Worm (Caenorhabditis elegans) whole organism, late embryonic: ENCODE data around the gene F19C6.3.

Experiments used
- C08G9.2 ChIP-seq: sonication (generic microtip); optimal IDR thresholded peaks from 2 replicates; lab custom pipeline; 2016; ENCODE audit warnings: mild to moderate bottlenecking, missing genetic modification characterization, moderate library complexity, missing compliant biosample characterization
- F13H6.1 ChIP-seq: sonication (generic microtip); optimal IDR thresholded peaks from 2 replicates; lab custom pipeline; 2016; ENCODE audit warnings: missing genetic modification characterization, missing compliant biosample characterization
- K02D7.2 ChIP-seq: sonication (generic microtip); optimal IDR thresholded peaks from 2 replicates; lab custom pipeline; 2017; ENCODE audit warnings: mild to moderate bottlenecking, missing genetic modification characterization, missing compliant biosample characterization
- ceh-14 ChIP-seq: sonication (generic microtip); optimal IDR thresholded peaks from 2 replicates; lab custom pipeline; 2016; ENCODE audit warnings: missing genotype, missing genetic modification characterization, missing compliant biosample characterization
- ceh-18 ChIP-seq: sonication (generic microtip); optimal IDR thresholded peaks from 2 replicates; lab custom pipeline; 2016; ENCODE audit warnings: missing genetic modification characterization, missing compliant biosample characterization
- ceh-19 ChIP-seq: fragments of 200-800 bp; sonication (Bioruptor generic); optimal IDR thresholded peaks from 2 replicates; lab custom pipeline; 2018; ENCODE audit warnings: mild to moderate bottlenecking, missing genetic modification characterization, missing compliant biosample characterization
- ceh-2 ChIP-seq: sonication (generic microtip); optimal IDR thresholded peaks from 2 replicates; lab custom pipeline; 2016; ENCODE audit warnings: missing genotype, missing genetic modification characterization, missing compliant biosample characterization
- ceh-24 ChIP-seq: sonication (generic microtip); optimal IDR thresholded peaks from 2 replicates; lab custom pipeline; 2016; ENCODE audit warnings: mild to moderate bottlenecking, missing genetic modification characterization, missing compliant biosample characterization
- ceh-30 ChIP-seq: fragments of 150-350 bp; optimal IDR thresholded peaks from 2 replicates; lab custom pipeline; 2014; ENCODE audit warnings: missing biosample characterization, missing genetic modification characterization
- ceh-31 ChIP-seq: sonication (generic microtip); optimal IDR thresholded peaks from 2 replicates; lab custom pipeline; 2016; ENCODE audit warnings: missing genetic modification characterization, missing compliant biosample characterization
- ceh-34 ChIP-seq: sonication (generic microtip); optimal IDR thresholded peaks from 2 replicates; lab custom pipeline; 2016; ENCODE audit warnings: mild to moderate bottlenecking, missing genetic modification characterization, missing compliant biosample characterization
- ceh-48 ChIP-seq: sonication (generic microtip); optimal IDR thresholded peaks from 2 replicates; lab custom pipeline; 2016; ENCODE audit warnings: missing genetic modification characterization, inconsistent platforms, missing compliant biosample characterization
- ceh-9 ChIP-seq: sonication (generic microtip); optimal IDR thresholded peaks from 2 replicates; lab custom pipeline; 2016; ENCODE audit warnings: mild to moderate bottlenecking, missing genetic modification characterization, inconsistent platforms, missing compliant biosample characterization
- che-1 ChIP-seq: sonication (generic microtip); optimal IDR thresholded peaks from 2 replicates; lab custom pipeline; 2016; ENCODE audit warnings: mild to moderate bottlenecking, missing genetic modification characterization, missing compliant biosample characterization
- dmd-4 ChIP-seq: sonication (generic microtip); optimal IDR thresholded peaks from 2 replicates; lab custom pipeline; 2016; ENCODE audit warnings: borderline replicate concordance, missing genetic modification characterization, missing compliant biosample characterization
- elt-2 ChIP-seq: sonication (generic microtip); optimal IDR thresholded peaks from 2 replicates; lab custom pipeline; 2016; ENCODE audit warnings: missing genetic modification reagents, missing genetic modification characterization, missing compliant biosample characterization
- ets-4 ChIP-seq: sonication (generic microtip); optimal IDR thresholded peaks from 2 replicates; lab custom pipeline; 2016; ENCODE audit warnings: missing genetic modification characterization, missing compliant biosample characterization
- eyg-1 ChIP-seq: sonication (generic microtip); optimal IDR thresholded peaks from 2 replicates; lab custom pipeline; 2016; ENCODE audit warnings: missing genotype, missing genetic modification characterization, missing compliant biosample characterization
- fax-1 ChIP-seq: sonication (generic microtip); optimal IDR thresholded peaks from 2 replicates; lab custom pipeline; 2016; ENCODE audit warnings: missing genotype, missing genetic modification characterization, missing compliant biosample characterization
- fkh-10 ChIP-seq: fragments of 150-350 bp; optimal IDR thresholded peaks from 2 replicates; lab custom pipeline; 2014; ENCODE audit warnings: missing biosample characterization, missing genetic modification reagents, missing genetic modification characterization
- gmeb-2 ChIP-seq: sonication (generic microtip); optimal IDR thresholded peaks from 2 replicates; lab custom pipeline; 2016; ENCODE audit warnings: missing genetic modification characterization, inconsistent platforms, missing compliant biosample characterization
- hlh-15 ChIP-seq: sonication (generic microtip); optimal IDR thresholded peaks from 2 replicates; lab custom pipeline; 2016; ENCODE audit warnings: missing genetic modification characterization, missing compliant biosample characterization
- hlh-30 ChIP-seq: sonication (generic microtip); optimal IDR thresholded peaks from 2 replicates; lab custom pipeline; 2017; ENCODE audit warnings: antibody characterized with exemption, missing genetic modification characterization, missing compliant biosample characterization; ENCODE audit not compliant: insufficient read depth
- hlh-8 ChIP-seq: sonication (generic microtip); optimal IDR thresholded peaks from 2 replicates; lab custom pipeline; 2016; ENCODE audit warnings: missing genotype, missing genetic modification characterization, missing compliant biosample characterization
- lim-6 ChIP-seq: sonication (generic microtip); optimal IDR thresholded peaks from 2 replicates; lab custom pipeline; 2016; ENCODE audit warnings: missing genetic modification characterization, missing compliant biosample characterization
- madf-2 ChIP-seq: sonication (generic microtip); optimal IDR thresholded peaks from 2 replicates; lab custom pipeline; 2017; ENCODE audit warnings: missing genetic modification characterization, missing compliant biosample characterization
- mec-3 ChIP-seq: sonication (generic microtip); optimal IDR thresholded peaks from 2 replicates; lab custom pipeline; 2016; ENCODE audit warnings: borderline replicate concordance, missing genetic modification characterization, missing compliant biosample characterization
- nfya-1 ChIP-seq: sonication (generic microtip); optimal IDR thresholded peaks from 2 replicates; lab custom pipeline; 2017; ENCODE audit warnings: missing genetic modification characterization, mild to moderate bottlenecking, missing compliant biosample characterization, antibody characterized with exemption, moderate library complexity
- nhr-11 ChIP-seq: fragments of 150-350 bp; optimal IDR thresholded peaks from 2 replicates; lab custom pipeline; 2014; ENCODE audit warnings: missing biosample characterization, missing genetic modification characterization
- nhr-232 ChIP-seq: sonication (generic microtip); optimal IDR thresholded peaks from 2 replicates; lab custom pipeline; 2016; ENCODE audit warnings: missing genetic modification characterization, missing compliant biosample characterization
- pax-1 ChIP-seq: fragments of 150-350 bp; optimal IDR thresholded peaks from 2 replicates; lab custom pipeline; 2014; ENCODE audit warnings: missing biosample characterization, missing genetic modification characterization
- pha-2 ChIP-seq: sonication (generic microtip); optimal IDR thresholded peaks from 2 replicates; lab custom pipeline; 2017; ENCODE audit warnings: mild to moderate bottlenecking, missing genetic modification characterization, missing compliant biosample characterization
- pha-4 ChIP-seq: fragments of 150-350 bp; optimal IDR thresholded peaks from 2 replicates; lab custom pipeline; 2018; ENCODE audit warnings: missing biosample characterization, missing genetic modification reagents, missing genetic modification characterization
- ref-2 ChIP-seq: sonication (generic microtip); optimal IDR thresholded peaks from 2 replicates; lab custom pipeline; 2016; ENCODE audit warnings: missing genetic modification characterization, missing compliant biosample characterization
- rnt-1 ChIP-seq: sonication (generic microtip); optimal IDR thresholded peaks from 2 replicates; lab custom pipeline; 2016; ENCODE audit warnings: missing genetic modification characterization, missing compliant biosample characterization
- sdc-2 ChIP-seq: sonication (generic microtip); optimal IDR thresholded peaks from 2 replicates; lab custom pipeline; 2016; ENCODE audit warnings: missing genotype, missing genetic modification characterization, missing compliant biosample characterization
- tbx-2 ChIP-seq: sonication (generic microtip); optimal IDR thresholded peaks from 2 replicates; lab custom pipeline; 2016; ENCODE audit warnings: missing genetic modification characterization, missing compliant biosample characterization
- tbx-7 ChIP-seq: sonication (generic microtip); optimal IDR thresholded peaks from 2 replicates; lab custom pipeline; 2016; ENCODE audit warnings: missing genotype, missing genetic modification characterization, missing compliant biosample characterization
- ttx-3 ChIP-seq: sonication (generic microtip); optimal IDR thresholded peaks from 2 replicates; lab custom pipeline; 2016; ENCODE audit warnings: missing genetic modification reagents, missing genetic modification characterization, missing compliant biosample characterization
- unc-42 ChIP-seq: sonication (generic microtip); optimal IDR thresholded peaks from 2 replicates; lab custom pipeline; 2016; ENCODE audit warnings: missing genotype, missing genetic modification characterization, missing compliant biosample characterization
- unc-55 ChIP-seq: sonication (generic microtip); optimal IDR thresholded peaks from 2 replicates; lab custom pipeline; 2017; ENCODE audit warnings: missing biosample characterization, missing genetic modification reagents, missing genetic modification characterization
- zip-5 ChIP-seq: sonication (generic microtip); optimal IDR thresholded peaks from 2 replicates; lab custom pipeline; 2016; ENCODE audit warnings: missing genetic modification characterization, missing compliant biosample characterization
- ztf-16 ChIP-seq: sonication (generic microtip); optimal IDR thresholded peaks from 2 replicates; lab custom pipeline; 2017; ENCODE audit warnings: missing genetic modification characterization, missing compliant biosample characterization

Gene F19C6.3

DNA sequence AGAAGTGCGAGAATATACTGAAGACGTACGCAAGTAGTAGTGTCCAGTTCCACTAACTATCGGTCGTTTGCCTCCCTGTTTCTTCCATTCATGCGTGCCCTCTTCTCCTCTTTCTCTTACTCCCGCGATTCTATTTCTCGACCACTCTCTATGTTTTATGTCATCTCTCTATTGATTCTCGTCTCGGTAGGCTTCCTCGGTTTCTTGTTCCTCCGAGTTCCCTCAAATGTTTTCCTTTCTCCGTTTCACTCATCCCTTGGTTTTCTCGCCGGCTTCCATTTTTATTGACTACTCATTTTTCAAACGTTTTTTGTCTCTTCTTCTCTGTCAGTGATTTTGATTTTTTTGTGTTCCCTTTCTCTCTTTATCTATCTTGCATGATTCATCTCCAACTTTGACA is 17.8 kb upstream of the F19C6.3 start:
- TF ChIP-seq F13H6.1 (peak; percentile 0), pax-1 (peak; percentile 91), ref-2 (peak; percentile 33), tbx-2 (tag; lab: Kevin White, UChicago) (peak; percentile 10), zip-5 (tag; lab: Kevin White, UChicago) (no peak), ceh-14 (tag; lab: Kevin White, UChicago) (no peak), madf-2 (peak; percentile 4), unc-42 (tag; lab: Kevin White, UChicago) (peak; percentile 61), sdc-2 (tag; lab: Kevin White, UChicago) (no peak), ceh-34 (peak; percentile 64), rnt-1 (tag; lab: Kevin White, UChicago) (no peak), unc-55 (GFP tag; lab: Kevin White, UChicago) (peak; percentile 10), fax-1 (tag; lab: Kevin White, UChicago) (no peak), lim-6 (no peak), ceh-48 (peak; percentile 60), ceh-30 (tag; lab: Kevin White, UChicago) (no peak), nfya-1 (tag; lab: Kevin White, UChicago) (peak; percentile 5), ceh-18 (tag; lab: Kevin White, UChicago) (peak; percentile 65), ceh-31 (tag; lab: Kevin White, UChicago) (peak; percentile 46)

DNA sequence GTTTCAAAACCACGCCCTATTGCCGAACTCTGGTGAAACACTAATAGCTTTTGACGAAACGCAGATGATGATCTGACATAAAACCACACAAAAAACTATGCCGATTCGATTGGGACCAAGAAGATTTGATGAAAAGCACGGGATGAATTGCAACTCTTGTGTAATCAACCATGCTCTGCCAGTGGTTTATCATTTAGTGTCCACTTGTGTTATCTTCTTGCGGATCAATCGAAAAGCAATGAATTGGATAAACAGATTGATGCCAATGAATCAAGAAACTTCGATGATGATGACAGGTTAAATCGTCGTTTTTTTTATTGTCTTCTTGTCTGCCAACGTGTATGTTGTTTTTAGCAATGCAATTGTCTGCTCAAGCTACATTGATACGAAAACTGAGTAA is 13.5 kb upstream of the F19C6.3 start, which contains the start of gene F42G10.1:
Gene F42G10.1, minus strand, starts transcription at position 151 of the 400 bp plus-strand sequence.
- TF ChIP-seq ceh-30 (tag; lab: Kevin White, UChicago) (no peak), fkh-10 (no peak), pha-2 (tag; lab: Kevin White, UChicago) (no peak), ceh-24 (tag; lab: Kevin White, UChicago) (no peak), nhr-232 (no peak), mec-3 (tag; lab: Kevin White, UChicago) (no peak), elt-2 (no peak), hlh-30 (tag; lab: Kevin White, UChicago) (no peak), gmeb-2 (tag; lab: Kevin White, UChicago) (no peak), ceh-2 (tag; lab: Kevin White, UChicago) (no peak), che-1 (tag; lab: Kevin White, UChicago) (no peak)

DNA sequence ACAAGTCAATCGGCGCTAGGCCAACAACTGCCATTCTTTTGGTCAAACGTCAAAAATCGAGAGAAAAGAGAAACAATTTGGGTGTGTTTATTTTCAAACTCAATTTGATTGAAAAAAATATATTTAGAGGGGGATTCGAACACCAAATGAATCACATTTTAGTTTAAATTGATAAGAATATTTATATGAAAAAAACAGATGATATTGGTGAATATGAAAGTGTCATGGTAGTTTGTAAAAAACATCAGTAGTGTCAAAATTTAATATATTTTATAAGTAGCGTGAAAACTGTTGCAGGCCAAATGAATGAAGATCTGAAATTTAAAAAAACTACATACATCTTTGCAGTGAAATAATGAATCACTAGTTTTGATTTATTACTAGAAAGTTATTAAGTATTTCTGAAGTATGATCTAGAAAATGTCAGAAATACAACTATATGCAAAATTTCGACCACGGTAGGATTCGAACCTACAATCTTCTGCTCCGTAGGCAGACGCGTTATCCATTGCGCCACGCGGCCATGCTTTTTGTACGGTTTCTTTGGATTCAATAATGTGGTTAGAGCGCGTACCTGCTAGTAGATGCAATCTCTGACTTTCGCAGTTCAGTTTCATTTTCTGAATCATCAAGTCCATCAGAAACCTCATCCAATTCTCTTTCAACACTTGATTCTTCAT is 9.6 kb upstream of the F19C6.3 start, which contains the start of gene F19C6.4:
Gene F19C6.4, minus strand, starts transcription at position 51 of the 680 bp plus-strand sequence.
- no peak for TF ChIP-seq ets-4
- no peak for TF ChIP-seq ceh-14 (tag; lab: Kevin White, UChicago)
- TF ChIP-seq ceh-24 (tag; lab: Kevin White, UChicago) = no peak
- no peak for TF ChIP-seq gmeb-2 (tag; lab: Kevin White, UChicago)
- no peak for TF ChIP-seq fkh-10
- no peak for TF ChIP-seq hlh-15 (tag; lab: Kevin White, UChicago)
- TF ChIP-seq ceh-48 = no peak

ce11 chrX:10009985-10010384 is 1.4 kb upstream of the F19C6.3 start:
- TF ChIP-seq ceh-2 (tag; lab: Kevin White, UChicago) (no peak), ceh-18 (tag; lab: Kevin White, UChicago) (no peak), pha-4 (tag; lab: Kevin White, UChicago) (no peak), tbx-7 (tag; lab: Kevin White, UChicago) (no peak), zip-5 (tag; lab: Kevin White, UChicago) (no peak), C08G9.2 (tag; lab: Kevin White, UChicago) (no peak), ceh-24 (tag; lab: Kevin White, UChicago) (no peak), K02D7.2 (no peak), nhr-11 (no peak), ceh-9 (tag; lab: Kevin White, UChicago) (no peak), ets-4 (no peak), ttx-3 (tag; lab: Kevin White, UChicago) (no peak), lim-6 (no peak), fax-1 (tag; lab: Kevin White, UChicago) (no peak), ztf-16 (tag; lab: Kevin White, UChicago) (no peak), dmd-4 (tag; lab: Kevin White, UChicago) (no peak), eyg-1 (tag; lab: Kevin White, UChicago) (no peak), hlh-8 (tag; lab: Kevin White, UChicago) (no peak), mec-3 (tag; lab: Kevin White, UChicago) (no peak), ceh-19 (GFP tag; lab: Kevin White, UChicago) (no peak)
